Comparison of ENCODE assay signal across 2 fruit fly cellular contexts in genomic region chrX:8496362-8496761, dm6.
TF ChIP-seq lines count a peak whose summit lies in the region.

No protein-coding gene starts in this region.

- no peak for TF ChIP-seq CTCF in whole organism, embryonic (GFP tag; optimal IDR thresholded peaks at IDR 0.05; lab: Kevin White, UChicago)

TF ChIP-seq in whole organism, adult, 20 proteins besides CTCF, POLR2A, EP300 and RAD21:
- TF ChIP-seq CG11617 (GFP tag; optimal IDR thresholded peaks at IDR 0.05; lab: Kevin White, UChicago), result no peak
- TF ChIP-seq pad (GFP tag; optimal IDR thresholded peaks at IDR 0.05; lab: Kevin White, UChicago), result no peak
- TF ChIP-seq cic (GFP tag; optimal IDR thresholded peaks at IDR 0.05; lab: Kevin White, UChicago), result peak; percentile 4

TF ChIP-seq in whole organism, embryonic, 481 proteins besides CTCF, POLR2A, EP300 and RAD21:
- TF ChIP-seq mirr (GFP tag; optimal IDR thresholded peaks at IDR 0.05; lab: Kevin White, UChicago) (peak; percentile 62), exex (tag; optimal IDR thresholded peaks at IDR 0.05; lab: Kevin White, UChicago) (peak; percentile 77), sd (tag; optimal IDR thresholded peaks at IDR 0.05; lab: Kevin White, UChicago) (peak; percentile 31), Pdp1 (GFP tag; optimal IDR thresholded peaks at IDR 0.05; lab: Kevin White, UChicago) (peak in 1 of 2 experiments; percentile 55), CG13624 (GFP tag; optimal IDR thresholded peaks at IDR 0.05; lab: Kevin White, UChicago) (no peak)
TF ChIP-seq in whole organism, embryonic: peak in this region for 4.
